Fruit fly (Drosophila melanogaster) whole organism, embryonic: ENCODE data around the gene CG32813.

Experiments
- CG12104 ChIP-seq: fragments of 200-800 bp; sonication (Bioruptor generic); optimal IDR thresholded peaks from 3 replicates; lab custom pipeline; 2016; ENCODE audit warnings: missing biosample characterization, missing genetic modification characterization
- CG15011 ChIP-seq: fragments of 200-800 bp; sonication (Bioruptor generic); optimal IDR thresholded peaks from 3 replicates; lab custom pipeline; 2018; ENCODE audit warnings: missing biosample characterization, mild to moderate bottlenecking, missing genetic modification characterization
- CG9609 ChIP-seq: fragments of 200-800 bp; sonication (Bioruptor generic); optimal IDR thresholded peaks from 3 replicates; lab custom pipeline; 2016; ENCODE audit warnings: missing biosample characterization, missing genetic modification characterization
- YL-1 ChIP-seq: fragments of 200-800 bp; sonication (Bioruptor generic); optimal IDR thresholded peaks from 3 replicates; lab custom pipeline; 2017; ENCODE audit warnings: missing biosample characterization, mild to moderate bottlenecking, missing genetic modification characterization
- phol ChIP-seq: fragments of 200-800 bp; sonication (Bioruptor generic); optimal IDR thresholded peaks from 3 replicates; lab custom pipeline; 2018; ENCODE audit warnings: missing biosample characterization, mild to moderate bottlenecking, missing genetic modification characterization, moderate library complexity
- sens-2 ChIP-seq: fragments of 200-800 bp; sonication (Bioruptor generic); IDR thresholded peaks from 2 replicates; pipeline ENCODE4 v1.3.6; 2022; ENCODE audit warnings: missing biosample characterization, missing genetic modification characterization

DNA sequence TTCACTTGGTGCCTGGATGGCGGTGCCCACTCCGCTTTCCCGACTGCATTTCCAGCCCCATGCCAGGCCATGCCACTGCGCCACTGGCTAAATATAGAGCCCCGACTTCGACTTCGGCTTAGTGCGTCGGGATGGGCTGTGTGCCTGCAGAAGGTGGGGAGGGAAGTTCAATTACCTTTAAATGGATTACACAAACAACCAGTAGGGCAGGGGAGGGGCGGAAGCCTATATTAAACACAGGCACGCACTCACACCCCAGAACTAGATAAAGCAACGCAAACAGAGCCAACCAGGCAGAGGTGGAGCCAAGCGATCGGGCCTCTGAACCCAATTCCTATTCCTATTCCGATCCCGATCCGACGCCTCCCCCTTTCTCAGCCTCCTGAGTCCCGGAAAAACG, 1.8 kb downstream of the CG32813 start:
- TF ChIP-seq YL-1 (GFP tag; lab: Kevin White, UChicago) (no peak), CG12104 (GFP tag; lab: Kevin White, UChicago) (no peak), CG15011 (GFP tag; lab: Kevin White, UChicago) (no peak), phol (tag; lab: Kevin White, UChicago) (no peak), CG9609 (GFP tag; lab: Kevin White, UChicago) (no peak), sens-2 (GFP tag; lab: Robert Waterston, UW) (no peak)
